Worm (Caenorhabditis elegans) whole organism, early embryonic: ENCODE data around the gene R05H5.7.

Source experiments
- aly-1 ChIP-seq: sonication (generic microtip); optimal IDR thresholded peaks from 2 replicates; lab custom pipeline; 2016; ENCODE audit warnings: missing genetic modification characterization, missing compliant biosample characterization
- ama-1 ChIP-seq: fragments of 150-350 bp; optimal IDR thresholded peaks from 2 replicates; lab custom pipeline; 2014
- ceh-13 ChIP-seq: fragments of 200-800 bp; sonication (Bioruptor generic); optimal IDR thresholded peaks from 2 replicates; lab custom pipeline; 2018; ENCODE audit warnings: mild to moderate bottlenecking, missing genetic modification characterization, missing compliant biosample characterization
- hmbx-1 ChIP-seq: sonication (generic microtip); optimal IDR thresholded peaks from 2 replicates; lab custom pipeline; 2016; ENCODE audit warnings: mild to moderate bottlenecking, missing genetic modification characterization, missing compliant biosample characterization

DNA sequence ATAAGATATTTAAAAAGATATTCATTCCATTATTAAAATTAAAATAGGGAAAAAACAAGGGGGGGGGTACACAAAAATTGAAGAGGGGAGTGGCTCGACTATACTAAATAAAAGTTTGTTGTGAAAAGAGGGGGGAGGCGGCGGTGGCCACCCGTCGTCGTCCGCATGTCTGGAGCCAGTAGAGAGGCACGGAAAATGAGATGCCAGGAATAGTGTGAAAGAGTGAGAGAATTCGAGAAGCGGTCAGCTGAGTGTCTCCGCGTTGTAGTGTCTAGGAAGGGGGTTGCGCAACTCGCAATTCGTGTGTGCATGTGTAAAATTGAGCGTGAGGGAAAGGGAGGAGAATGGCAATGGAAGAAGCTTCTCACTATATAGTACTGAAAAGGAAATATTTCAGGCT lies 10.0 kb downstream of the R05H5.7 start:
- TF ChIP-seq ama-1 (lab: Kevin White, UChicago) (no peak), aly-1 (tag; lab: Kevin White, UChicago) (no peak), ceh-13 (GFP tag; lab: Kevin White, UChicago) (no peak), hmbx-1 (no peak)
